Worm (Caenorhabditis elegans) whole organism, L1 larva: ENCODE measurements around the gene F43C1.5.
A peak's percentile ranks its signal among the peaks of the same experiment; 100 is the strongest.

ENCODE experiments used
- efl-1 ChIP-seq, 4 experiments: fragments of 150-350 bp; optimal IDR thresholded peaks in 3 of 4; peaks in 1 of 4; 1 replicate in 1 of 4; 2 replicates in 3 of 4; lab custom pipeline; 2014; ENCODE audit warnings: missing biosample characterization in 2 of 4, missing genetic modification characterization in 2 of 4, missing genetic modification reagents in 2 of 4
- pax-3 ChIP-seq: fragments of 200-800 bp; sonication (Bioruptor generic); optimal IDR thresholded peaks from 2 replicates; lab custom pipeline; 2018; ENCODE audit warnings: mild to moderate bottlenecking, missing genetic modification characterization, moderate library complexity, missing compliant biosample characterization

F43C1.5 gene

DNA sequence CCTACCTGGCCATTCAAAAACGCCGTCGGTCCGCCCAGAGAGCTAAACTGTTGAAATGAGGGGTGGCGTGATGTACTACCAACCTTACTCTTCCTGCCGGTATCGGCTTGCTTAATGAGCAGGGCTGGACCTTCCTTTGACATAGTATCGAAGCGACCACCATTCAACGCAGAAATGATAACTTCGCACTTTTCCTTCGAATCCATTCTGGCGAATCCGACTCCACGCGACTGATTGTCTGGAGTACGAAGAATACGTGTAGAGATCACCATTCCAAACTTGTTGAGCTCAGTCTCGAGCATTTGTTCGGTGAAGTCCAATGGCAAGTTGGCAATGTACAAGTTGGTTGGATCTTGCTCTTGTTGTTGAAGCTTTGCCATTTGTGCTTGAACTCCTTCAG is 49.3 kb downstream of the F43C1.5 start:
- TF ChIP-seq efl-1 (optimal IDR thresholded peaks at IDR 0.05; lab: Kevin White, UChicago) (no peak), efl-1 (GFP tag; optimal IDR thresholded peaks at IDR 0.05 in 1 of 2; lab: Kevin White, UChicago) (peak in 1 of 2 experiments; percentile 92), pax-3 (tag; lab: Kevin White, UChicago) (no peak)
